Worm (Caenorhabditis elegans) whole organism, L1 larva: ENCODE results near the gene C07A12.7.

Experiments used
- elt-3 ChIP-seq, 6 experiments: fragments of 150-350 bp in 1 of 6; sonication (generic microtip); optimal IDR thresholded peaks; 2 replicates each; lab custom pipeline; 2017 to 2018; ENCODE audit warnings: missing biosample characterization in 6 of 6, missing genetic modification characterization in 6 of 6, inconsistent platforms in 1 of 6
- skn-1 ChIP-seq: fragments of 150-350 bp; optimal IDR thresholded peaks from 2 replicates; lab custom pipeline; 2014; ENCODE audit warnings: missing biosample characterization, missing genetic modification characterization
- unc-62 ChIP-seq: fragments of 150-350 bp; optimal IDR thresholded peaks from 2 replicates; lab custom pipeline; 2014; ENCODE audit warnings: missing biosample characterization, missing genetic modification reagents, missing genetic modification characterization

DNA sequence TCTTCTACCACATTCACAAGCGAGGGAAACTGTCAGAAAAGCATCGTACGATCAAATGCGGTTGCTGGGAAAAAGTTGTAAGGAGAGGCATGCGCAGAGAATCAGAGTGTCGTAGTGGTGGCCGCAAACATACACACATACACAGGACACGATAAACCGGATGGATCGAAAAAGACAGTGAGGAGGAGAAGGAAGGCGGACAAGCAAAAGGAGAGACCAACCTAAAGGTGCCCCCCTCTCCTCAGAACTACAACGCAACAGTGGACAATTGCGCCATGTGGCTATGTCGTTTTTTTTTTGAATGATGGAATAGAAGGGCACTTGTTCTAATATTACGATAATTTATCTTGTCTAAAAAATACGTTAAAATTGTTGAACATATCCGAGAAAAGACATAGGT, 23.5 kb downstream of the C07A12.7 start:
- no peak for TF ChIP-seq skn-1 (tag; lab: Kevin White, UChicago)
- TF ChIP-seq elt-3 (tag; optimal IDR thresholded peaks at IDR 0.05; lab: Kevin White, UChicago): no peak
- no peak for TF ChIP-seq unc-62 (GFP tag; lab: Kevin White, UChicago)
